Worm (Caenorhabditis elegans) whole organism, late embryonic: Measurements from ENCODE around the gene F55B11.7.

Source experiments
- ama-1 ChIP-seq: fragments of 150-350 bp; optimal IDR thresholded peaks from 2 replicates; lab custom pipeline; 2014
- ceh-18 ChIP-seq: sonication (generic microtip); optimal IDR thresholded peaks from 2 replicates; lab custom pipeline; 2016; ENCODE audit warnings: missing genetic modification characterization, missing compliant biosample characterization
- ceh-30 ChIP-seq: fragments of 150-350 bp; optimal IDR thresholded peaks from 2 replicates; lab custom pipeline; 2014; ENCODE audit warnings: missing biosample characterization, missing genetic modification characterization
- ceh-31 ChIP-seq: sonication (generic microtip); optimal IDR thresholded peaks from 2 replicates; lab custom pipeline; 2016; ENCODE audit warnings: missing genetic modification characterization, missing compliant biosample characterization
- ceh-45 ChIP-seq: fragments of 200-800 bp; sonication (Bioruptor generic); IDR thresholded peaks from 2 replicates; pipeline ENCODE4 v1.3.6; 2022; ENCODE audit warnings: missing genetic modification reagents, missing genetic modification characterization, missing compliant biosample characterization
- fax-1 ChIP-seq: sonication (generic microtip); optimal IDR thresholded peaks from 2 replicates; lab custom pipeline; 2016; ENCODE audit warnings: missing genotype, missing genetic modification characterization, missing compliant biosample characterization
- fkh-10 ChIP-seq: fragments of 150-350 bp; optimal IDR thresholded peaks from 2 replicates; lab custom pipeline; 2014; ENCODE audit warnings: missing biosample characterization, missing genetic modification reagents, missing genetic modification characterization
- hlh-15 ChIP-seq: sonication (generic microtip); optimal IDR thresholded peaks from 2 replicates; lab custom pipeline; 2016; ENCODE audit warnings: missing genetic modification characterization, missing compliant biosample characterization
- lim-6 ChIP-seq: sonication (generic microtip); optimal IDR thresholded peaks from 2 replicates; lab custom pipeline; 2016; ENCODE audit warnings: missing genetic modification characterization, missing compliant biosample characterization
- sox-4 ChIP-seq: sonication (generic microtip); optimal IDR thresholded peaks from 2 replicates; lab custom pipeline; 2017; ENCODE audit warnings: mild to moderate bottlenecking, missing genetic modification characterization, inconsistent platforms, missing compliant biosample characterization
- tbx-7 ChIP-seq: sonication (generic microtip); optimal IDR thresholded peaks from 2 replicates; lab custom pipeline; 2016; ENCODE audit warnings: missing genotype, missing genetic modification characterization, missing compliant biosample characterization
- unc-86 ChIP-seq: sonication (generic microtip); optimal IDR thresholded peaks from 2 replicates; lab custom pipeline; 2016; ENCODE audit warnings: missing genetic modification characterization, missing compliant biosample characterization

DNA sequence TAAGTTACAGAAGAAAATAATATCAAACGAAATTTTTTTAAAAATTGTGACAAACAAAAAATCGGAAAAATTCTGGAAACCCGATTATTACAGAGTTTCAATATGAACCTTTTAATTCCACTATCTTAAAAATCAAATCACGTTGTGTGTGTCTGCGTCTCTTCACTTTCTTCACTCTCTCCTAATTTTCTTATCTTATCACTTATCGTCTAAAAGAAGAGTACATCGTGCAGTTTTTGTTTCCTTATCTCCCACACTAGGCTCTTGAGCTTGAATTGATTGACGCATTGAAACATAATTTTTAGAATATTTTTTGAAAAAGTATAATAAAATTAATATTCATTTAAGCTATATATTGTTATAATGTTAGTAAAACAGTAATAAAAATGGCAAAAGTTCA is 7.6 kb downstream of the F55B11.7 start:
- TF ChIP-seq ceh-31 (tag; lab: Kevin White, UChicago) (no peak), sox-4 (tag; lab: Kevin White, UChicago) (no peak), unc-86 (tag; lab: Kevin White, UChicago) (no peak), ceh-18 (tag; lab: Kevin White, UChicago) (no peak), fkh-10 (GFP tag; lab: Kevin White, UChicago) (no peak), ceh-30 (tag; lab: Kevin White, UChicago) (no peak), ama-1 (lab: Kevin White, UChicago) (no peak), hlh-15 (no peak), fax-1 (no peak), tbx-7 (tag; lab: Kevin White, UChicago) (no peak), ceh-45 (GFP tag; lab: Robert Waterston, UW) (no peak), lim-6 (tag; lab: Kevin White, UChicago) (no peak)
